Fruit fly (Drosophila melanogaster) whole organism, embryonic: ENCODE results near the gene Hph.

Experiments used
- ATbp ChIP-seq: fragments of 200-800 bp; sonication (Bioruptor generic); optimal IDR thresholded peaks from 2 replicates; lab custom pipeline; 2017; ENCODE audit warnings: missing biosample characterization, mild to moderate bottlenecking, missing genetic modification characterization, missing genetic modification reagents
- Ada2b ChIP-seq: fragments of 200-800 bp; sonication (Bioruptor generic); IDR thresholded peaks from 2 replicates; pipeline ENCODE4 v1.3.6; 2022; ENCODE audit warnings: missing biosample characterization, missing genetic modification characterization
- Bdp1 ChIP-seq: fragments of 200-800 bp; sonication (Bioruptor generic); optimal IDR thresholded peaks from 3 replicates; lab custom pipeline; 2016; ENCODE audit warnings: missing biosample characterization, missing genetic modification characterization
- CG10321 ChIP-seq: fragments of 200-800 bp; sonication (Bioruptor generic); IDR thresholded peaks from 2 replicates; pipeline ENCODE4 v1.3.6; 2022; ENCODE audit warnings: missing biosample characterization, missing genetic modification characterization
- CG12236 ChIP-seq: fragments of 200-800 bp; sonication (Bioruptor generic); optimal IDR thresholded peaks from 2 replicates; lab custom pipeline; 2016; ENCODE audit warnings: missing biosample characterization, missing genetic modification characterization
- CG1603 ChIP-seq: fragments of 200-800 bp; sonication (Bioruptor generic); optimal IDR thresholded peaks from 2 replicates; lab custom pipeline; 2019; ENCODE audit warnings: missing biosample characterization, mild to moderate bottlenecking, missing genetic modification characterization, moderate library complexity
- CG17385 ChIP-seq: fragments of 200-800 bp; sonication (Bioruptor generic); optimal IDR thresholded peaks from 3 replicates; lab custom pipeline; 2018; ENCODE audit warnings: missing biosample characterization, mild to moderate bottlenecking, missing genetic modification characterization
- CG1792 ChIP-seq: fragments of 200-800 bp; sonication (Bioruptor generic); optimal IDR thresholded peaks from 2 replicates; lab custom pipeline; 2016; ENCODE audit warnings: missing biosample characterization, missing genetic modification characterization
- CG1832 ChIP-seq: fragments of 200-800 bp; sonication (Bioruptor generic); optimal IDR thresholded peaks from 2 replicates; lab custom pipeline; 2017; ENCODE audit warnings: missing biosample characterization, mild to moderate bottlenecking, missing genetic modification characterization, inconsistent platforms
- CG18619 ChIP-seq: fragments of 200-800 bp; sonication (Bioruptor generic); optimal IDR thresholded peaks from 3 replicates; lab custom pipeline; 2017; ENCODE audit warnings: missing biosample characterization, mild to moderate bottlenecking, missing genetic modification characterization
- CG2889 ChIP-seq: fragments of 200-800 bp; sonication (Bioruptor generic); IDR thresholded peaks from 3 replicates; pipeline ENCODE4 v1.3.6; 2022; ENCODE audit warnings: missing biosample characterization, missing genetic modification characterization
- CG31388 ChIP-seq: fragments of 200-800 bp; sonication (Bioruptor generic); optimal IDR thresholded peaks from 2 replicates; lab custom pipeline; 2016; ENCODE audit warnings: missing biosample characterization, missing genetic modification characterization
- CG3281 ChIP-seq: fragments of 200-800 bp; sonication (Bioruptor generic); optimal IDR thresholded peaks from 3 replicates; lab custom pipeline; 2017; ENCODE audit warnings: missing biosample characterization, mild to moderate bottlenecking, missing genetic modification characterization
- CG3407 ChIP-seq: fragments of 200-800 bp; sonication (Bioruptor generic); optimal IDR thresholded peaks from 2 replicates; lab custom pipeline; 2018; ENCODE audit warnings: missing biosample characterization, mild to moderate bottlenecking, missing genetic modification characterization
- CG34376 ChIP-seq: fragments of 200-800 bp; sonication (Bioruptor generic); optimal IDR thresholded peaks from 2 replicates; lab custom pipeline; 2018; ENCODE audit warnings: missing biosample characterization, mild to moderate bottlenecking, missing genetic modification characterization
- CG7271 ChIP-seq: fragments of 200-800 bp; sonication (Bioruptor generic); optimal IDR thresholded peaks from 2 replicates; lab custom pipeline; 2018; ENCODE audit warnings: missing biosample characterization, mild to moderate bottlenecking, missing genetic modification characterization, moderate library complexity
- CG7745 ChIP-seq: fragments of 200-800 bp; sonication (Bioruptor generic); optimal IDR thresholded peaks from 2 replicates; lab custom pipeline; 2018; ENCODE audit warnings: missing biosample characterization, mild to moderate bottlenecking, missing genetic modification characterization, moderate library complexity
- CG8281 ChIP-seq: fragments of 200-800 bp; sonication (Bioruptor generic); optimal IDR thresholded peaks from 2 replicates; lab custom pipeline; 2018; ENCODE audit warnings: missing biosample characterization, mild to moderate bottlenecking, missing genetic modification characterization, moderate library complexity
- CG8388 ChIP-seq: fragments of 200-800 bp; sonication (Bioruptor generic); optimal IDR thresholded peaks from 2 replicates; lab custom pipeline; 2019; ENCODE audit warnings: missing biosample characterization, mild to moderate bottlenecking, missing genetic modification characterization, moderate library complexity
- D ChIP-seq, 2 experiments: fragments of 200-800 bp in 1 of 2; fragments of >200 bp in 1 of 2; sonication (Bioruptor generic) in 1 of 2; optimal IDR thresholded peaks; 2 replicates in 1 of 2; 3 replicates in 1 of 2; lab custom pipeline; 2017; ENCODE audit warnings: mild to moderate bottlenecking in 1 of 2, missing biosample characterization in 1 of 2, missing genetic modification characterization in 1 of 2, missing genetic modification reagents in 1 of 2
- D19A ChIP-seq: fragments of 200-800 bp; optimal IDR thresholded peaks from 3 replicates; lab custom pipeline; 2019; ENCODE audit warnings: missing biosample characterization, mild to moderate bottlenecking, missing genetic modification characterization, moderate library complexity
- Dad ChIP-seq: fragments of 200-800 bp; sonication (Bioruptor generic); optimal IDR thresholded peaks from 3 replicates; lab custom pipeline; 2016; ENCODE audit warnings: missing biosample characterization, missing genetic modification characterization
- Doc2 ChIP-seq: fragments of 200-800 bp; sonication (Bioruptor generic); IDR thresholded peaks from 2 replicates; pipeline ENCODE4 v1.3.6; 2022; ENCODE audit warnings: missing biosample characterization, missing genetic modification characterization
- E2f1 ChIP-seq: fragments of 200-800 bp; sonication (Bioruptor generic); IDR thresholded peaks from 2 replicates; pipeline ENCODE4 v1.3.6; 2022; ENCODE audit warnings: missing biosample characterization, missing genetic modification characterization
- Elba2 ChIP-seq: fragments of 200-800 bp; sonication (Bioruptor generic); optimal IDR thresholded peaks from 3 replicates; lab custom pipeline; 2016; ENCODE audit warnings: missing biosample characterization, missing genetic modification characterization
- H2.0 ChIP-seq: fragments of 200-800 bp; sonication (Bioruptor generic); IDR thresholded peaks from 2 replicates; pipeline ENCODE4 v1.3.6; 2022; ENCODE audit warnings: missing biosample characterization, missing genetic modification characterization
- HLHmδ ChIP-seq: fragments of 200-800 bp; sonication (Bioruptor generic); optimal IDR thresholded peaks from 2 replicates; lab custom pipeline; 2018; ENCODE audit warnings: missing biosample characterization, mild to moderate bottlenecking, missing genetic modification characterization, moderate library complexity
- Lpt ChIP-seq: fragments of >200 bp; optimal IDR thresholded peaks from 2 replicates; lab custom pipeline; 2018; ENCODE audit warnings: missing biosample characterization, missing genetic modification characterization
- Nf-YA ChIP-seq: fragments of 200-800 bp; sonication (Bioruptor generic); IDR thresholded peaks from 2 replicates; pipeline ENCODE4 v1.3.6; 2022; ENCODE audit warnings: missing biosample characterization, missing genetic modification characterization
- Ptx1 ChIP-seq: fragments of 200-800 bp; sonication (Bioruptor generic); IDR thresholded peaks from 2 replicates; pipeline ENCODE4 v1.3.6; 2022; ENCODE audit warnings: missing biosample characterization, missing genetic modification characterization
- Sry-β ChIP-seq: fragments of 200-800 bp; sonication (Bioruptor generic); optimal IDR thresholded peaks from 2 replicates; lab custom pipeline; 2018; ENCODE audit warnings: missing biosample characterization, mild to moderate bottlenecking, missing genetic modification characterization, moderate library complexity
- TFAM ChIP-seq: fragments of 200-800 bp; sonication (Bioruptor generic); optimal IDR thresholded peaks from 2 replicates; lab custom pipeline; 2017; ENCODE audit warnings: missing biosample characterization, missing genetic modification characterization, inconsistent platforms
- Vsx1 ChIP-seq: fragments of 200-800 bp; sonication (Bioruptor generic); optimal IDR thresholded peaks from 2 replicates; lab custom pipeline; 2017; ENCODE audit warnings: missing biosample characterization, mild to moderate bottlenecking, missing genetic modification characterization, missing genetic modification reagents
- ab ChIP-seq: fragments of 200-800 bp; sonication (Bioruptor generic); optimal IDR thresholded peaks from 2 replicates; lab custom pipeline; 2016; ENCODE audit warnings: missing biosample characterization, missing genetic modification characterization
- bbx ChIP-seq: fragments of 200-800 bp; sonication (Bioruptor generic); IDR thresholded peaks from 2 replicates; pipeline ENCODE4 v1.3.6; 2022; ENCODE audit warnings: missing biosample characterization, missing genetic modification characterization; ENCODE audit not compliant: partially characterized antibody
- exex ChIP-seq: fragments of 200-800 bp; sonication (Bioruptor generic); optimal IDR thresholded peaks from 4 replicates; lab custom pipeline; 2018; ENCODE audit warnings: missing biosample characterization, mild to moderate bottlenecking, missing genetic modification characterization, moderate library complexity
- fd102C ChIP-seq: fragments of 200-800 bp; sonication (Bioruptor generic); optimal IDR thresholded peaks from 2 replicates; lab custom pipeline; 2018; ENCODE audit warnings: missing biosample characterization, mild to moderate bottlenecking, missing genetic modification characterization, moderate library complexity
- fu2 ChIP-seq: fragments of 200-800 bp; sonication (Bioruptor generic); optimal IDR thresholded peaks from 2 replicates; lab custom pipeline; 2016; ENCODE audit warnings: missing biosample characterization, missing genetic modification characterization
- gce ChIP-seq: fragments of 200-800 bp; sonication (Bioruptor generic); IDR thresholded peaks from 3 replicates; pipeline ENCODE4 v1.3.6; 2022; ENCODE audit warnings: missing biosample characterization, missing genetic modification characterization
- grn ChIP-seq: fragments of 200-800 bp; sonication (Bioruptor generic); optimal IDR thresholded peaks from 3 replicates; lab custom pipeline; 2017; ENCODE audit warnings: missing biosample characterization, missing genetic modification characterization
- hkb ChIP-seq, 2 experiments: fragments of 200-800 bp in 1 of 2; fragments of >200 bp in 1 of 2; sonication (Bioruptor generic) in 1 of 2; IDR thresholded peaks in 1 of 2; optimal IDR thresholded peaks in 1 of 2; 2 replicates each; pipeline versions ENCODE4 v1.3.6 to Lab custom; 2017 to 2022; ENCODE audit warnings: missing biosample characterization in 1 of 2, missing genetic modification characterization in 1 of 2
- lilli ChIP-seq: fragments of 200-800 bp; sonication (Bioruptor generic); optimal IDR thresholded peaks from 3 replicates; lab custom pipeline; 2016; ENCODE audit warnings: missing biosample characterization, missing genetic modification characterization
- maf-S ChIP-seq: fragments of 200-800 bp; sonication (Bioruptor generic); optimal IDR thresholded peaks from 2 replicates; lab custom pipeline; 2016; ENCODE audit warnings: missing biosample characterization, missing genetic modification characterization
- nau ChIP-seq: fragments of 200-800 bp; sonication (Bioruptor generic); optimal IDR thresholded peaks from 3 replicates; lab custom pipeline; 2017; ENCODE audit warnings: missing biosample characterization, mild to moderate bottlenecking, missing genetic modification characterization, missing genetic modification reagents
- schlank ChIP-seq: fragments of 200-800 bp; sonication (Bioruptor generic); optimal IDR thresholded peaks from 2 replicates; lab custom pipeline; 2018; ENCODE audit warnings: missing biosample characterization, mild to moderate bottlenecking, missing genetic modification characterization
- seq ChIP-seq: fragments of 200-800 bp; sonication (Bioruptor generic); IDR thresholded peaks from 2 replicates; pipeline ENCODE4 v1.3.6; 2022; ENCODE audit warnings: missing biosample characterization, missing genetic modification characterization
- tup ChIP-seq: fragments of 200-800 bp; sonication (Bioruptor generic); optimal IDR thresholded peaks from 2 replicates; lab custom pipeline; 2016; ENCODE audit warnings: missing biosample characterization, mild to moderate bottlenecking, missing genetic modification characterization, moderate library complexity

The Hph gene

dm6 chr3R:5215334-5216307 is 41.2 kb upstream of the Hph start (continued):
- peak; percentile 96 for TF ChIP-seq Dad
- TF ChIP-seq D19A (tag; lab: Kevin White, UChicago) = peak; percentile 91
- TF ChIP-seq maf-S (GFP tag; lab: Kevin White, UChicago) = peak; percentile 98
- peak; percentile 96 for TF ChIP-seq CG31388 (GFP tag; lab: Kevin White, UChicago)
- peak; percentile 87 for TF ChIP-seq CG17385
- TF ChIP-seq CG8281 (tag; lab: Kevin White, UChicago) = peak; percentile 86
- peak; percentile 99 for TF ChIP-seq Vsx1 (GFP tag; lab: Kevin White, UChicago)
- peak; percentile 100 for TF ChIP-seq fd102C (GFP tag; lab: Kevin White, UChicago)
- TF ChIP-seq Elba2 (GFP tag; lab: Kevin White, UChicago) = no peak
- TF ChIP-seq gce = peak; percentile 98
- peak; percentile 99 for TF ChIP-seq CG3407
- TF ChIP-seq CG12236 (GFP tag; lab: Kevin White, UChicago) = peak; percentile 99
- TF ChIP-seq CG1792 (GFP tag; lab: Kevin White, UChicago) = peak; percentile 99
- TF ChIP-seq lilli (GFP tag; lab: Kevin White, UChicago) = peak; percentile 88
- peak; percentile 100 for TF ChIP-seq ATbp (GFP tag; lab: Kevin White, UChicago)
- TF ChIP-seq Doc2 = no peak
- peak; percentile 75 for TF ChIP-seq schlank (tag; lab: Kevin White, UChicago)
- peak; percentile 96 for TF ChIP-seq Bdp1 (GFP tag; lab: Kevin White, UChicago)
- TF ChIP-seq CG7271 = peak; percentile 92
- TF ChIP-seq grn (GFP tag; lab: Kevin White, UChicago) = peak; percentile 100
- TF ChIP-seq CG18619 (GFP tag; lab: Kevin White, UChicago) = peak; percentile 97
- peak; percentile 74 for TF ChIP-seq exex (tag; lab: Kevin White, UChicago)
- TF ChIP-seq CG1832 (GFP tag; lab: Kevin White, UChicago) = no peak
- peak; percentile 98 for TF ChIP-seq CG1603 (tag; lab: Kevin White, UChicago)
- TF ChIP-seq E2f1 = peak; percentile 92
- peak; percentile 69 for TF ChIP-seq Ptx1 (GFP tag; lab: Robert Waterston, UW)
- TF ChIP-seq nau (GFP tag; lab: Kevin White, UChicago) = peak; percentile 99
- peak; percentile 93 for TF ChIP-seq CG8388 (GFP tag; lab: Kevin White, UChicago)
- TF ChIP-seq hkb (optimal IDR thresholded peaks at IDR 0.05; lab: Kevin White, UChicago) = no peak
- TF ChIP-seq hkb (GFP tag; IDR thresholded peaks at IDR 0.05; lab: Robert Waterston, UW) = peak; percentile 98
- peak; percentile 97 for TF ChIP-seq Nf-YA (GFP tag; lab: Robert Waterston, UW)
- TF ChIP-seq fu2 = peak; percentile 74
- peak; percentile 97 for TF ChIP-seq TFAM (GFP tag; lab: Kevin White, UChicago)
- peak; percentile 13 for TF ChIP-seq ab
- TF ChIP-seq HLHmδ (GFP tag; lab: Kevin White, UChicago) = peak; percentile 99
- no peak for TF ChIP-seq D (optimal IDR thresholded peaks at IDR 0.05; lab: Kevin White, UChicago)
- peak; percentile 100 for TF ChIP-seq D (GFP tag; optimal IDR thresholded peaks at IDR 0.05; lab: Kevin White, UChicago)
- peak; percentile 64 for TF ChIP-seq CG3281 (GFP tag; lab: Kevin White, UChicago)
- TF ChIP-seq Lpt (GFP tag; lab: Kevin White, UChicago) = no peak
- no peak for TF ChIP-seq CG34376 (GFP tag; lab: Kevin White, UChicago)
- peak; percentile 82 for TF ChIP-seq Ada2b
- peak; percentile 48 for TF ChIP-seq CG10321
- TF ChIP-seq seq = peak; percentile 88
- peak; percentile 80 for TF ChIP-seq CG2889 (GFP tag; lab: Robert Waterston, UW)
- TF ChIP-seq Sry-β (GFP tag; lab: Kevin White, UChicago) = peak; percentile 84
- TF ChIP-seq H2.0 (GFP tag; lab: Robert Waterston, UW) = peak; percentile 82
- peak; percentile 99 for TF ChIP-seq tup (GFP tag; lab: Kevin White, UChicago)
- TF ChIP-seq CG7745 (tag; lab: Kevin White, UChicago) = peak; percentile 98
- no peak for TF ChIP-seq bbx (GFP tag; lab: Robert Waterston, UW)
